Fruit fly (Drosophila melanogaster) whole organism, prepupa: ENCODE data around the gene ninaE.

Experiments
- Blimp-1 ChIP-seq: fragments of 200-800 bp; sonication (Bioruptor generic); optimal IDR thresholded peaks from 3 replicates; lab custom pipeline; 2017; ENCODE audit warnings: missing biosample characterization, missing genetic modification characterization, mild to moderate bottlenecking, moderate library complexity, missing genetic modification reagents
- CG16779 ChIP-seq: fragments of 200-800 bp; sonication (Bioruptor generic); optimal IDR thresholded peaks from 3 replicates; lab custom pipeline; 2017; ENCODE audit warnings: missing biosample characterization, mild to moderate bottlenecking, missing genetic modification characterization
- CG6854 ChIP-seq: fragments of 200-800 bp; sonication (Bioruptor generic); optimal IDR thresholded peaks from 2 replicates; lab custom pipeline; 2017; ENCODE audit warnings: missing biosample characterization, mild to moderate bottlenecking, missing genetic modification characterization
- CG8632 ChIP-seq: fragments of 200-800 bp; sonication (Bioruptor generic); optimal IDR thresholded peaks from 3 replicates; lab custom pipeline; 2016; ENCODE audit warnings: missing biosample characterization, missing genetic modification characterization
- Ets21C ChIP-seq: fragments of 200-800 bp; sonication (Bioruptor generic); optimal IDR thresholded peaks from 3 replicates; lab custom pipeline; 2016; ENCODE audit warnings: missing biosample characterization, missing genetic modification characterization
- Gug ChIP-seq: fragments of 200-800 bp; sonication (Bioruptor generic); IDR thresholded peaks from 2 replicates; pipeline ENCODE4 v1.3.6; 2022; ENCODE audit warnings: missing biosample characterization, missing genetic modification characterization
- Lpt ChIP-seq: fragments of 200-800 bp; sonication (Bioruptor generic); optimal IDR thresholded peaks from 3 replicates; lab custom pipeline; 2016; ENCODE audit warnings: missing biosample characterization, missing genetic modification characterization
- achi ChIP-seq: fragments of 200-800 bp; sonication (Bioruptor generic); optimal IDR thresholded peaks from 3 replicates; lab custom pipeline; 2016; ENCODE audit warnings: missing biosample characterization, missing genetic modification characterization
- dsx ChIP-seq: fragments of 200-800 bp; optimal IDR thresholded peaks from 3 replicates; lab custom pipeline; 2019; ENCODE audit warnings: missing biosample characterization, mild to moderate bottlenecking, missing genetic modification characterization, moderate library complexity; ENCODE audit not compliant: poor library complexity, severe bottlenecking
- eg ChIP-seq: fragments of 200-800 bp; sonication (Bioruptor generic); IDR thresholded peaks from 3 replicates; pipeline ENCODE4 v1.3.6; 2022; ENCODE audit warnings: missing biosample characterization, missing genetic modification characterization
- lz ChIP-seq: fragments of 200-800 bp; sonication (Bioruptor generic); optimal IDR thresholded peaks from 3 replicates; lab custom pipeline; 2016; ENCODE audit warnings: missing biosample characterization, missing genetic modification characterization
- net ChIP-seq: fragments of 200-800 bp; sonication (Bioruptor generic); optimal IDR thresholded peaks from 3 replicates; lab custom pipeline; 2016; ENCODE audit warnings: missing biosample characterization, missing genetic modification characterization
- pdm3 ChIP-seq: fragments of 200-800 bp; sonication (Bioruptor generic); optimal IDR thresholded peaks from 3 replicates; lab custom pipeline; 2016; ENCODE audit warnings: missing biosample characterization, missing genetic modification characterization
- spab ChIP-seq: fragments of 200-800 bp; sonication (Bioruptor generic); optimal IDR thresholded peaks from 2 replicates; lab custom pipeline; 2017; ENCODE audit warnings: missing biosample characterization, mild to moderate bottlenecking, missing genetic modification characterization, missing genetic modification reagents

DNA sequence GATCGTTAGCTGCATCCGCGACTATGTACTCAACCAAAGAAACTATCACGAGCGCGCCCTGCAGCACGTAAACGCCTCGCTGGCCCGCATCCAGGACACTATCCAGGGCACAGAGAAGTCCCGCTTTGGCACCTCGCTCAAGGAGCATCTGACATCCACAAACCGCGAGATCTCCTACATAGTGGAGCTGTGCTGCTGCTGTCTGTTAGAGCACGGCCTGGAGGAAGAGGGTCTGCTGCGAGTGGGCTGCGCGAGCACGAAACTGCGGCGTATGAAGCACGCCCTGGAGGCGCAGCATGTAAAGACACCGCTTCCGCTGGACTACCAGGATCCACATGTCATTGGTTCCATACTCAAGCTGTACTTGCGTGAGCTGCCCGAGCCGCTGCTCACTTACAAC lies 23.0 kb upstream of the ninaE start:
- TF ChIP-seq Blimp-1 (GFP tag; lab: Kevin White, UChicago) (no peak), eg (GFP tag; lab: Robert Waterston, UW) (no peak), achi (GFP tag; lab: Kevin White, UChicago) (no peak), net (GFP tag; lab: Kevin White, UChicago) (no peak), CG8632 (GFP tag; lab: Kevin White, UChicago) (no peak), CG6854 (GFP tag; lab: Kevin White, UChicago) (no peak), Gug (GFP tag; lab: Robert Waterston, UW) (no peak), Lpt (GFP tag; lab: Kevin White, UChicago) (no peak), dsx (GFP tag; lab: Kevin White, UChicago) (no peak), pdm3 (GFP tag; lab: Kevin White, UChicago) (no peak), lz (GFP tag; lab: Kevin White, UChicago) (no peak), Ets21C (no peak), CG16779 (no peak), spab (GFP tag; lab: Kevin White, UChicago) (no peak)
